Worm (Caenorhabditis elegans): ENCODE results near the gene chil-18.

DNA sequence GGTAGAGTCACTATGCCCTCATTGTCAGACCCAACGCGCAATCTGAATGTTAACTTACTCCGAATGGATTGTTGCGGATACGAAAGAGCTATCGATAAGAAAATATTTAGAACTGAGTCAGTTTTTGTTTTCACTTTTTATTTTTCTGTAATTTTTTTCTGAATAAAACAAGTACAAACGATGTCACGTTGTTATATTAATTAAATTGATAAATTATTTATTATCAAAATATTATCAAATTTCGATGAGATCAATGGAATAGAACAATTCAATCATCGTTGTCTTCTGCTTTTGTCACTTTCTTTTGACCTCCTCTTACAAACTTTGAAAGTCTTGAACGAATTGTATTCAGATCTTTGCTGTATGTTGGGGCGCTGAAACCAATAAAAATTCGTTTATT is 41.0 kb upstream of the chil-18 start, which contains the start of gene mpz-6:
- TF ChIP-seq tbx-2 (tag; optimal IDR thresholded peaks at IDR 0.05): no peak
- no peak for TF ChIP-seq syd-9 (tag; optimal IDR thresholded peaks at IDR 0.05)
- no peak for TF ChIP-seq hlh-30 (tag; optimal IDR thresholded peaks at IDR 0.05; ENCODE audit: insufficient read depth)
- TF ChIP-seq pha-4 (tag; optimal IDR thresholded peaks at IDR 0.05): no peak
- no peak for TF ChIP-seq nfya-1 (tag; optimal IDR thresholded peaks at IDR 0.05)
- TF ChIP-seq ceh-30 (tag; optimal IDR thresholded peaks at IDR 0.05): no peak
- no peak for TF ChIP-seq lin-11 (tag; optimal IDR thresholded peaks at IDR 0.05)
- TF ChIP-seq unc-55 (GFP tag; optimal IDR thresholded peaks at IDR 0.05): no peak
- no peak for TF ChIP-seq rnt-1 (tag; optimal IDR thresholded peaks at IDR 0.05)
- TF ChIP-seq elt-2 (tag; optimal IDR thresholded peaks at IDR 0.05): no peak
- TF ChIP-seq ama-1 (optimal IDR thresholded peaks at IDR 0.05): no peak
- TF ChIP-seq ceh-14 (tag; optimal IDR thresholded peaks at IDR 0.05): no peak
- no peak for TF ChIP-seq nhr-11 (tag; optimal IDR thresholded peaks at IDR 0.05)

Measured in whole organism, late embryonic.